Fruit fly (Drosophila melanogaster) S2 (cell line): ENCODE measurements around the gene Exn.

Source experiments
- CG8478 ChIP-seq: fragments of >200 bp; optimal IDR thresholded peaks from 2 replicates; lab custom pipeline; 2018
- CTCF ChIP-seq, 2 experiments: fragments of >200 bp; optimal IDR thresholded peaks; 2 replicates each; lab custom pipeline; 2018

The Exn gene

dm6 chr3L:17033309-17033708 lies 63.5 kb downstream of the Exn start:
- no peak for TF ChIP-seq CTCF (optimal IDR thresholded peaks at IDR 0.05; lab: Kevin White, UChicago)
- no peak for TF ChIP-seq CG8478 (lab: Kevin White, UChicago)

DNA sequence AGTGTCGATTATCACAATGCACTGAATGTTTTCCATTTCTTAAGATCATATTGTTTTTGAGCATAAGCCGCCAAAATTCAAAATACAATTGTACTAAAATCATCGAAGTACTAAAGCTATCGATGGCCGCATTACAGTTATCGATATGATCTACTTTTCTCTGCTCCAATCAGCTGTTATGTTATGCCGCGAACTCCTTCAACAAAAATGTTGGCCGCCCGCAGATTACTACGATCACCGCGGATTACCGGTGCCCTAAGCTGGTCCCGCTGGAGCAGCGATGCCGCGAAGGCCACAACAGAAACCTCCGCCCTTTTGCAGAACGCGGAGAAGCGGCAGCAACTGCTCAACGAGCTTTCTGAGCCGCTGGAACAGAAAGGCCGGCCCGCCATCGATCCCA lies 65.7 kb downstream of the Exn start, which contains the start of gene beg:
beg (plus strand) TSS at position 177 of the 400 bp plus-strand sequence.
- no peak for TF ChIP-seq CTCF (optimal IDR thresholded peaks at IDR 0.05; lab: Kevin White, UChicago)
- no peak for TF ChIP-seq CG8478 (lab: Kevin White, UChicago)

DNA sequence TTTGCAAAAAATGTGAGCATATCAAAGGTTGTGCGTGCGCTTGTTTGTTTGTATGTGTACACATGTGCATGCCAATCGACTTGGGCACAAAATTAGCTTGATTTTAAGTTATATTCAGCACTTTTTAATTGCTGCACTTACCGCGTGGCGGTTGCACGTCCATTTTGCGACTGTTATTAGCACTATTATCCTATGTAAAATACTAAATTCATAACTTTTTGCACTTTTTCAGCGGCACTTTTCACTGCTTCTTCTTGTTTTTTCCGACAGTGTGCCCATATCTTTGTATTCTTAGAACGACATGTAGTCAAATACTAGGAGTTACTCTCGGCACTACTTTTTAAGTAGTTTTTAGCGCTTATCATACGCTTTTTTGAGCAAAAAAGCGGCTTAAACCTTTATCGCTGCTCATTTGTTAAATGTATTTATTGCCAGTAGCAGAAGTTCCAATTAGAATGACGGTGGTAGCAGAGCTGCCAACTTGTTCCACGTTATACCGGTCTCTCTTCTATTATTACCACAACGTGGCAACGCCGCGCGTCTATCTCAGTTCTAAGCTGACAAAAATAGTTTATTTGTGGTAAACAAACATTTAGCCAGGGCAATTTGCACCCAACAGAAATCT lies 72.6 kb downstream of the Exn start, which contains the start of the genes scaf6 and Papst2:
scaf6 (minus strand) TSS at position 278 of the 625 bp plus-strand sequence.
Papst2 (plus strand) TSS at position 501 of the 625 bp plus-strand sequence.
- TF ChIP-seq CG8478 (lab: Kevin White, UChicago) (no peak), CTCF (optimal IDR thresholded peaks at IDR 0.05; lab: Kevin White, UChicago) (peak; percentile 1 to 14)
